Worm (Caenorhabditis elegans) whole organism, L3 larva: ENCODE results near the gene plrg-1.
A peak's percentile ranks its signal among the peaks of the same experiment; 100 is the strongest.

Source experiments
- ceh-16 ChIP-seq: sonication (generic microtip); optimal IDR thresholded peaks from 2 replicates; lab custom pipeline; 2017; ENCODE audit warnings: missing biosample characterization, missing genetic modification characterization
- ceh-82 ChIP-seq: fragments of 150-350 bp; optimal IDR thresholded peaks from 2 replicates; lab custom pipeline; 2014; ENCODE audit warnings: missing biosample characterization, missing genetic modification characterization
- ceh-9 ChIP-seq: sonication (generic microtip); optimal IDR thresholded peaks from 2 replicates; lab custom pipeline; 2018; ENCODE audit warnings: missing biosample characterization, missing genetic modification characterization
- daf-12 ChIP-seq: fragments of 150-350 bp; optimal IDR thresholded peaks from 2 replicates; lab custom pipeline; 2014; ENCODE audit warnings: missing biosample characterization, missing genetic modification reagents, missing genetic modification characterization
- egl-27 ChIP-seq: sonication (generic microtip); optimal IDR thresholded peaks from 4 replicates; lab custom pipeline; 2017; ENCODE audit warnings: missing biosample characterization, missing genetic modification reagents, missing genetic modification characterization
- egl-5 ChIP-seq: fragments of 150-350 bp; optimal IDR thresholded peaks from 2 replicates; lab custom pipeline; 2017; ENCODE audit warnings: missing biosample characterization, missing genetic modification reagents, missing genetic modification characterization, inconsistent platforms
- elt-3 ChIP-seq, 3 experiments: fragments of 150-350 bp in 1 of 3; sonication (generic microtip) in 2 of 3; optimal IDR thresholded peaks; 2 replicates in 2 of 3; 4 replicates in 1 of 3; lab custom pipeline; 2014 to 2017; ENCODE audit warnings: missing biosample characterization in 3 of 3, missing genetic modification characterization in 3 of 3
- fkh-10 ChIP-seq: sonication (generic microtip); optimal IDR thresholded peaks from 2 replicates; lab custom pipeline; 2017; ENCODE audit warnings: missing biosample characterization, missing genetic modification reagents, missing genetic modification characterization
- fkh-2 ChIP-seq: fragments of 150-350 bp; optimal IDR thresholded peaks from 2 replicates; lab custom pipeline; 2014; ENCODE audit warnings: missing biosample characterization, missing genetic modification reagents, missing genetic modification characterization
- jun-1 ChIP-seq: fragments of 150-350 bp; optimal IDR thresholded peaks from 2 replicates; lab custom pipeline; 2014; ENCODE audit warnings: missing biosample characterization, missing genetic modification reagents, missing genetic modification characterization
- lin-39 ChIP-seq: fragments of 150-350 bp; optimal IDR thresholded peaks from 2 replicates; lab custom pipeline; 2018; ENCODE audit warnings: missing biosample characterization, missing genetic modification reagents, missing genetic modification characterization
- mdl-1 ChIP-seq: fragments of 150-350 bp; optimal IDR thresholded peaks from 2 replicates; lab custom pipeline; 2014; ENCODE audit warnings: missing biosample characterization, missing genetic modification characterization
- mml-1 ChIP-seq: fragments of 150-350 bp; sonication (generic microtip); optimal IDR thresholded peaks from 3 replicates; lab custom pipeline; 2014; ENCODE audit warnings: missing biosample characterization, missing genetic modification characterization
- nhr-11 ChIP-seq: fragments of 150-350 bp; optimal IDR thresholded peaks from 2 replicates; lab custom pipeline; 2014; ENCODE audit warnings: missing biosample characterization, missing genetic modification characterization
- nhr-12 ChIP-seq: fragments of 150-350 bp; optimal IDR thresholded peaks from 2 replicates; lab custom pipeline; 2014; ENCODE audit warnings: missing biosample characterization, missing genetic modification characterization
- nhr-23 ChIP-seq: fragments of 150-350 bp; optimal IDR thresholded peaks from 2 replicates; lab custom pipeline; 2014; ENCODE audit warnings: missing biosample characterization, missing genetic modification reagents, missing genetic modification characterization
- nhr-237 ChIP-seq: fragments of 150-350 bp; optimal IDR thresholded peaks from 2 replicates; lab custom pipeline; 2014; ENCODE audit warnings: missing biosample characterization, missing genetic modification characterization
- nhr-25 ChIP-seq: sonication (generic microtip); optimal IDR thresholded peaks from 2 replicates; lab custom pipeline; 2017; ENCODE audit warnings: missing biosample characterization, missing genetic modification characterization
- nhr-28 ChIP-seq: fragments of 150-350 bp; optimal IDR thresholded peaks from 2 replicates; lab custom pipeline; 2014; ENCODE audit warnings: missing biosample characterization, missing genetic modification characterization
- nhr-43 ChIP-seq: sonication (generic microtip); optimal IDR thresholded peaks from 2 replicates; lab custom pipeline; 2016; ENCODE audit warnings: mild to moderate bottlenecking, missing genetic modification characterization, missing compliant biosample characterization; ENCODE audit not compliant: poor library complexity, severe bottlenecking
- nhr-67 ChIP-seq: fragments of 150-350 bp; optimal IDR thresholded peaks from 2 replicates; lab custom pipeline; 2014; ENCODE audit warnings: missing biosample characterization, missing genetic modification characterization
- nhr-76 ChIP-seq: fragments of 150-350 bp; sonication (generic microtip); optimal IDR thresholded peaks from 5 replicates; lab custom pipeline; 2014; ENCODE audit warnings: missing biosample characterization, missing genetic modification characterization
- nhr-77 ChIP-seq: fragments of 150-350 bp; optimal IDR thresholded peaks from 2 replicates; lab custom pipeline; 2014; ENCODE audit warnings: missing biosample characterization, missing genetic modification characterization
- pha-4 ChIP-seq: fragments of 150-350 bp; optimal IDR thresholded peaks from 2 replicates; lab custom pipeline; 2014; ENCODE audit warnings: missing biosample characterization, missing genetic modification reagents, missing genetic modification characterization
- pqm-1 ChIP-seq: fragments of 150-350 bp; optimal IDR thresholded peaks from 2 replicates; lab custom pipeline; 2017; ENCODE audit warnings: missing biosample characterization, missing genetic modification characterization, inconsistent platforms
- snpc-4 ChIP-seq: fragments of 150-350 bp; optimal IDR thresholded peaks from 2 replicates; lab custom pipeline; 2014; ENCODE audit warnings: missing biosample characterization, missing genetic modification characterization
- tbx-2 ChIP-seq: sonication (generic microtip); optimal IDR thresholded peaks from 2 replicates; lab custom pipeline; 2016; ENCODE audit warnings: mild to moderate bottlenecking, missing genetic modification characterization, missing compliant biosample characterization
- unc-39 ChIP-seq: sonication (generic microtip); optimal IDR thresholded peaks from 4 replicates; lab custom pipeline; 2017; ENCODE audit warnings: missing biosample characterization, missing genetic modification characterization
- unc-62 ChIP-seq: fragments of 150-350 bp; sonication (generic microtip); optimal IDR thresholded peaks from 4 replicates; lab custom pipeline; 2014; ENCODE audit warnings: missing biosample characterization, missing genetic modification reagents, missing genetic modification characterization
- ztf-11 ChIP-seq: fragments of 150-350 bp; optimal IDR thresholded peaks from 2 replicates; lab custom pipeline; 2014; ENCODE audit warnings: missing biosample characterization, missing genetic modification characterization

The plrg-1 gene

DNA sequence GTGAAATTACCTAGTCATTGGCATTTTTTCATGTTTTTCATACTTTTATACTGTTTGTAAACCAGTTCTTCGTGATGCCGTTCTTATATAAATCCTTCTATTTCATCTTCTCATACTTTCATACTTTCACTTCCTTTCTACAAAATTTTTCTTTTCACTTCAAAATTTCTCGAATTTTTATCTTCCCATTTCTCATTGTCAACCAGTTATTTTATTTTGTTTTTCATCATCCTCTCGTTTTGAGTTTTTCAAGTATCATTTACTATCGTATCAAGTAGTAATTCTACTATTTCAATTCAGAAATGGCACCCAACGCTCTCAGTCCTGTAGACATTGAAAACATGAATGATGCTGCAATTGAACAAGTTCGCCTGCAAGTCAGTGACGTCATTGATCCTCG is 49.1 kb downstream of the plrg-1 start, which contains the start of gene F28H7.8:
F28H7.8 (plus strand) TSS at position 301 of the 400 bp plus-strand sequence.
- no peak for TF ChIP-seq nhr-28
- TF ChIP-seq nhr-77 (tag; lab: Kevin White, UChicago): no peak
- no peak for TF ChIP-seq snpc-4
- TF ChIP-seq nhr-23 (tag; lab: Kevin White, UChicago): no peak
- no peak for TF ChIP-seq nhr-76 (tag; lab: Kevin White, UChicago)
- no peak for TF ChIP-seq elt-3 (tag; optimal IDR thresholded peaks at IDR 0.05; lab: Kevin White, UChicago)
- no peak for TF ChIP-seq mml-1 (tag; lab: Kevin White, UChicago)
- TF ChIP-seq nhr-43: no peak
- no peak for TF ChIP-seq ztf-11
- TF ChIP-seq ceh-82: no peak
- no peak for TF ChIP-seq unc-39 (tag; lab: Kevin White, UChicago)
- no peak for TF ChIP-seq egl-27
- TF ChIP-seq tbx-2: no peak
- no peak for TF ChIP-seq pha-4
- TF ChIP-seq mdl-1: no peak
- TF ChIP-seq unc-62 (GFP tag; lab: Kevin White, UChicago): no peak
- no peak for TF ChIP-seq nhr-237
- TF ChIP-seq daf-12 (tag; lab: Kevin White, UChicago): no peak

DNA sequence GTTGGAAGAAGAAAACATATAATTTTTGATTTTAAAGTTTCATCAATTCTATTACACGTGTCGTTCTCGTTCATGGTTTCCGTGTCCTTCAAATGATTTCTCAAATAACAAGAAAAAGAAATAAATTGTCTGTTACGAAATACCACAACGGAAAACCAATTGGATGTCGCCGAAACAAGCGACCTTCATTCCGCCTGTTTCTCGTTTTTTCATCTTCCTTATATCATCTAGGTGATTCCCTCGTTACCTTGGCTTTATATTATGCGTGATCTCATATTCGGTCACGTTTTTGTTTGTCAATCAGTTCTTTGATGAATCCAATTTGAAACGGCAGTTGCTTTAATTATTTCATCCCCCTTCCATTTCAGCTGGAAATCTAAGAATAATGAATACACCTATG is 50.6 kb downstream of the plrg-1 start:
- no peak for TF ChIP-seq nhr-11 (tag; lab: Kevin White, UChicago)
- TF ChIP-seq nhr-23 (tag; lab: Kevin White, UChicago): peak; percentile 35
- TF ChIP-seq egl-5 (tag; lab: Kevin White, UChicago): peak; percentile 40
- no peak for TF ChIP-seq pqm-1 (tag; lab: Kevin White, UChicago)
- no peak for TF ChIP-seq fkh-2
- peak; percentile 83 for TF ChIP-seq nhr-25
- TF ChIP-seq ceh-16 (tag; lab: Kevin White, UChicago): no peak
- no peak for TF ChIP-seq fkh-10
- no peak for TF ChIP-seq jun-1
- no peak for TF ChIP-seq nhr-67
- no peak for TF ChIP-seq lin-39 (tag; lab: Kevin White, UChicago)
- TF ChIP-seq ceh-9 (tag; lab: Kevin White, UChicago): no peak

DNA sequence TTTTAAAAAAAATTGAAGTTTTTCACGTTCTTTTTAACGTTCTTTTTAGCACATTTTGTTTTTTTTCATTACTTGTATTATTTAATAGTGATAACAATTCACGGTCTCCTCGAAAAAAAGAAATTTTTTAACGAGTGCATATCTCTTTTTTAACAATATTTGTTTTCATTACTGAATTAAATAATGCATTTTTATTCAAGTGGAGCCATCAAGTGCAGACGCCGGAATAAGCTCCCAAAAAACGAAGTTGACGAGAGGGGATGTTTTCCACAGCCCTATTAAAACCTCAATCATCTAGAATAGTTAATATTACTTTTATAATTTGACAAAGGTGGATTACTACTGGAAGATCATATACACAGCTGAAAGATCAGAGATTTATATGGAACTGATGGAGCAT is 51.0 kb downstream of the plrg-1 start, which contains the start of gene irld-6:
irld-6 (minus strand) TSS at position 101 of the 400 bp plus-strand sequence.
- TF ChIP-seq nhr-11 (tag; lab: Kevin White, UChicago) (no peak), nhr-237 (no peak), nhr-12 (tag; lab: Kevin White, UChicago) (no peak)
